Worm (Caenorhabditis elegans) whole organism, mixed stage, embryonic: Measurements from ENCODE around the gene F36H12.4.
"Not testable (repeated sequence)": the region's sequence is repeated elsewhere in the genome, so short reads cannot be mapped to it uniquely, and the experiment has no call there.

Experiments used
- M03D4.4 ChIP-seq: sonication (generic microtip); optimal IDR thresholded peaks from 2 replicates; lab custom pipeline; 2017; ENCODE audit warnings: mild to moderate bottlenecking, missing genetic modification characterization, missing compliant biosample characterization
- bed-3 ChIP-seq: fragments of 200-800 bp; sonication (Bioruptor generic); optimal IDR thresholded peaks from 3 replicates; lab custom pipeline; 2018; ENCODE audit warnings: mild to moderate bottlenecking, missing genetic modification characterization, moderate library complexity, missing compliant biosample characterization
- blmp-1 ChIP-seq: fragments of 150-350 bp; optimal IDR thresholded peaks from 2 replicates; lab custom pipeline; 2014; ENCODE audit warnings: missing biosample characterization, missing genetic modification characterization
- ceh-43 ChIP-seq: fragments of 200-800 bp; sonication (Bioruptor generic); optimal IDR thresholded peaks from 2 replicates; lab custom pipeline; 2018; ENCODE audit warnings: mild to moderate bottlenecking, missing genetic modification characterization, moderate library complexity, missing compliant biosample characterization
- ceh-83 ChIP-seq: fragments of 200-800 bp; sonication (Bioruptor generic); optimal IDR thresholded peaks from 2 replicates; lab custom pipeline; 2018; ENCODE audit warnings: mild to moderate bottlenecking, missing genetic modification characterization, missing compliant biosample characterization
- ces-1 ChIP-seq: fragments of 150-350 bp; optimal IDR thresholded peaks from 2 replicates; lab custom pipeline; 2014; ENCODE audit warnings: missing biosample characterization, missing genetic modification reagents, missing genetic modification characterization
- cnd-1 ChIP-seq: fragments of 200-800 bp; sonication (Bioruptor generic); optimal IDR thresholded peaks from 2 replicates; lab custom pipeline; 2018; ENCODE audit warnings: mild to moderate bottlenecking, missing genetic modification characterization, missing compliant biosample characterization
- elt-1 ChIP-seq: sonication (generic microtip); optimal IDR thresholded peaks from 2 replicates; lab custom pipeline; 2017; ENCODE audit warnings: missing genetic modification characterization, mild to moderate bottlenecking, missing compliant biosample characterization, antibody characterized with exemption, moderate library complexity, borderline replicate concordance; ENCODE audit not compliant: insufficient read depth
- elt-3 ChIP-seq: fragments of 150-350 bp; optimal IDR thresholded peaks from 2 replicates; lab custom pipeline; 2014; ENCODE audit warnings: missing biosample characterization, missing genetic modification characterization
- flh-1 ChIP-seq: fragments of 200-800 bp; sonication (Bioruptor generic); optimal IDR thresholded peaks from 2 replicates; lab custom pipeline; 2018; ENCODE audit warnings: mild to moderate bottlenecking, missing genetic modification characterization, moderate library complexity, missing compliant biosample characterization
- ham-2 ChIP-seq: fragments of 200-800 bp; sonication (Bioruptor generic); optimal IDR thresholded peaks from 2 replicates; lab custom pipeline; 2018; ENCODE audit warnings: mild to moderate bottlenecking, missing genetic modification characterization, missing compliant biosample characterization
- lin-13 ChIP-seq: fragments of 150-350 bp; optimal IDR thresholded peaks from 2 replicates; lab custom pipeline; 2014; ENCODE audit warnings: missing biosample characterization, missing genetic modification characterization
- lin-32 ChIP-seq: fragments of 200-800 bp; sonication (Bioruptor generic); optimal IDR thresholded peaks from 2 replicates; lab custom pipeline; 2018; ENCODE audit warnings: mild to moderate bottlenecking, missing genetic modification characterization, missing compliant biosample characterization
- mab-5 ChIP-seq: fragments of 150-350 bp; optimal IDR thresholded peaks from 2 replicates; lab custom pipeline; 2014; ENCODE audit warnings: missing biosample characterization, missing genetic modification characterization
- mep-1 ChIP-seq: fragments of 150-350 bp; optimal IDR thresholded peaks from 2 replicates; lab custom pipeline; 2017; ENCODE audit warnings: missing biosample characterization, missing genetic modification reagents, missing genetic modification characterization, inconsistent platforms
- mls-2 ChIP-seq: sonication (generic microtip); optimal IDR thresholded peaks from 2 replicates; lab custom pipeline; 2016; ENCODE audit warnings: mild to moderate bottlenecking, missing genetic modification characterization, moderate library complexity, missing compliant biosample characterization
- nhr-2 ChIP-seq: fragments of 150-350 bp; optimal IDR thresholded peaks from 2 replicates; lab custom pipeline; 2014; ENCODE audit warnings: missing biosample characterization, missing genetic modification characterization
- nhr-237 ChIP-seq: fragments of 150-350 bp; optimal IDR thresholded peaks from 2 replicates; lab custom pipeline; 2014; ENCODE audit warnings: missing biosample characterization, missing genetic modification characterization
- nhr-28 ChIP-seq: fragments of 150-350 bp; optimal IDR thresholded peaks from 2 replicates; lab custom pipeline; 2014; ENCODE audit warnings: missing biosample characterization, missing genetic modification characterization
- nhr-76 ChIP-seq: sonication (generic microtip); optimal IDR thresholded peaks from 2 replicates; lab custom pipeline; 2017; ENCODE audit warnings: missing biosample characterization, missing genetic modification characterization
- pha-4 ChIP-seq: fragments of 150-350 bp; optimal IDR thresholded peaks from 2 replicates; lab custom pipeline; 2018; ENCODE audit warnings: missing biosample characterization, missing genetic modification reagents, missing genetic modification characterization
- snpc-4 ChIP-seq: fragments of 150-350 bp; optimal IDR thresholded peaks from 2 replicates; lab custom pipeline; 2014; ENCODE audit warnings: missing biosample characterization, missing genetic modification characterization
- sptf-1 ChIP-seq: sonication (generic microtip); optimal IDR thresholded peaks from 2 replicates; lab custom pipeline; 2017; ENCODE audit warnings: mild to moderate bottlenecking, missing genetic modification characterization, moderate library complexity, missing compliant biosample characterization
- tbx-8 ChIP-seq: fragments of 200-800 bp; sonication (Bioruptor generic); optimal IDR thresholded peaks from 2 replicates; lab custom pipeline; 2018; ENCODE audit warnings: mild to moderate bottlenecking, missing genetic modification characterization, moderate library complexity, missing compliant biosample characterization
- unc-120 ChIP-seq: sonication (generic microtip); optimal IDR thresholded peaks from 2 replicates; lab custom pipeline; 2017; ENCODE audit warnings: missing genetic modification characterization, missing compliant biosample characterization; ENCODE audit not compliant: poor library complexity, severe bottlenecking
- unc-39 ChIP-seq: fragments of 150-350 bp; optimal IDR thresholded peaks from 2 replicates; lab custom pipeline; 2014; ENCODE audit warnings: missing biosample characterization, missing genetic modification characterization
- unc-62 ChIP-seq: fragments of 150-350 bp; optimal IDR thresholded peaks from 2 replicates; lab custom pipeline; 2014; ENCODE audit warnings: missing biosample characterization, missing genetic modification reagents, missing genetic modification characterization
- ztf-11 ChIP-seq: fragments of 150-350 bp; optimal IDR thresholded peaks from 2 replicates; lab custom pipeline; 2014; ENCODE audit warnings: missing biosample characterization, missing genetic modification characterization

F36H12.4 gene

ce11 chrIV:5288932-5289331 lies 20.0 kb downstream of the F36H12.4 start:
- no peak for TF ChIP-seq elt-1
- no peak for TF ChIP-seq unc-39 (tag; lab: Kevin White, UChicago)
- TF ChIP-seq ces-1, result no peak
- TF ChIP-seq blmp-1 (tag; lab: Kevin White, UChicago), result no peak
- TF ChIP-seq ztf-11 (tag; lab: Kevin White, UChicago), result no peak

DNA sequence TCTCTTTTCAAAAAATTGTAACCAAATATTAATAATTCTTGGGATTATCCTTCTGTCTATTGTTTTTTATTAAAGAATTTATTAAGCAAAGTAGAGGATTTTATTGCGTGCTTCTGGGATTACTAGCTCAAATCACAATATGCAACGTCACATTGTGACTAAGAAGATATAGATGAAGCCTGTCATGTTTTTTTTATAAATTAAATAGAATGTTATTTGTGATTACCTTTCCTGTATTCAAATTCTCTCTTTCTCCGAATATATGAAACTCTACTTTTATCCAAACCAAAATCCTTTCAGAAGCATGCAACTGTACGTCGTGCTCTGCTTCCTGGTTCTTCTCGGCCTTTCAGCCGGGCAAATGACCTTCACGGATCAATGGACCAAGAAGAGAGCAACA lies 21.6 kb downstream of the F36H12.4 start, which contains the start of gene nlp-47:
Gene nlp-47 (plus strand): TSS at position 301 of the 400 bp plus-strand sequence.
- TF ChIP-seq ceh-43 (GFP tag; lab: Kevin White, UChicago), result no peak
- TF ChIP-seq elt-3 (tag; lab: Kevin White, UChicago), result no peak
- TF ChIP-seq flh-1 (GFP tag; lab: Kevin White, UChicago), result no peak
- TF ChIP-seq ceh-83 (GFP tag; lab: Kevin White, UChicago), result no peak
- TF ChIP-seq nhr-28 (tag; lab: Kevin White, UChicago), result no peak
- TF ChIP-seq ztf-11 (tag; lab: Kevin White, UChicago), result no peak
- TF ChIP-seq nhr-2, result no peak
- TF ChIP-seq pha-4 (tag; lab: Kevin White, UChicago), result no peak
- no peak for TF ChIP-seq lin-32 (GFP tag; lab: Kevin White, UChicago)
- TF ChIP-seq unc-39 (tag; lab: Kevin White, UChicago), result no peak
- TF ChIP-seq cnd-1 (tag; lab: Kevin White, UChicago), result no peak
- no peak for TF ChIP-seq ham-2 (GFP tag; lab: Kevin White, UChicago)
- TF ChIP-seq snpc-4 (tag; lab: Kevin White, UChicago), result no peak
- no peak for TF ChIP-seq M03D4.4 (tag; lab: Kevin White, UChicago)
- no peak for TF ChIP-seq blmp-1 (tag; lab: Kevin White, UChicago)
- no peak for TF ChIP-seq nhr-76 (tag; lab: Kevin White, UChicago)
- no peak for TF ChIP-seq mls-2 (tag; lab: Kevin White, UChicago)
- no peak for TF ChIP-seq lin-13
- TF ChIP-seq tbx-8 (GFP tag; lab: Kevin White, UChicago), result no peak

DNA sequence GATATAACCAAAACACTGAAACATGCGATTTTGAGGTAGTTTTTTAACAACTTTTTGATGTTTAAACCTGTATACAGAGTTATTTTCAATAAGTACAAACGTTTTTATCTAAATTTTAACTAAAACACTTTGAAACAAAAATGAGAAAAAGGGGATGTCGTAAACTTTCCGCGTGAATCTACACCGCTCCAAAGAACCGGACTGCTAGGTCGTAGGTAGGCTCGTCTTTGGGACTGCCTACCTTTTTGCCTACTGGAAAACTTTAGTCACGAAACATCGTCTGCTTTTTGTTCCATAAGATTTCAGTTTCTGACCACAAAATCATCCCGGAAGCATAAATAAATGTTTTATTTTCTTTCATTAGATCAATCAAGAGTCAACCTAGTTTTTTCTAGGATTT lies 22.3 kb downstream of the F36H12.4 start:
- no peak for TF ChIP-seq mab-5 (tag; lab: Kevin White, UChicago)
- TF ChIP-seq sptf-1 (tag; lab: Kevin White, UChicago), result no peak
- no peak for TF ChIP-seq cnd-1 (tag; lab: Kevin White, UChicago)

ce11 chrIV:5294467-5294866 lies 25.6 kb downstream of the F36H12.4 start:
- TF ChIP-seq ztf-11 (tag; lab: Kevin White, UChicago), result no peak
- no peak for TF ChIP-seq lin-13
- no peak for TF ChIP-seq elt-3 (tag; lab: Kevin White, UChicago)
- no peak for TF ChIP-seq mep-1
- no peak for TF ChIP-seq ham-2 (GFP tag; lab: Kevin White, UChicago)
- TF ChIP-seq ceh-43 (GFP tag; lab: Kevin White, UChicago), result no peak
- no peak for TF ChIP-seq lin-32 (GFP tag; lab: Kevin White, UChicago)
- no peak for TF ChIP-seq mls-2 (tag; lab: Kevin White, UChicago)
- TF ChIP-seq nhr-28 (tag; lab: Kevin White, UChicago), result no peak
- TF ChIP-seq flh-1 (GFP tag; lab: Kevin White, UChicago), result no peak
- TF ChIP-seq unc-120 (tag; lab: Kevin White, UChicago), result no peak
- TF ChIP-seq M03D4.4 (tag; lab: Kevin White, UChicago), result no peak
- TF ChIP-seq mab-5 (tag; lab: Kevin White, UChicago), result no peak
- TF ChIP-seq nhr-76 (tag; lab: Kevin White, UChicago), result no peak
- TF ChIP-seq nhr-237 (tag; lab: Kevin White, UChicago), result no peak
- no peak for TF ChIP-seq unc-62 (GFP tag; lab: Kevin White, UChicago)

DNA sequence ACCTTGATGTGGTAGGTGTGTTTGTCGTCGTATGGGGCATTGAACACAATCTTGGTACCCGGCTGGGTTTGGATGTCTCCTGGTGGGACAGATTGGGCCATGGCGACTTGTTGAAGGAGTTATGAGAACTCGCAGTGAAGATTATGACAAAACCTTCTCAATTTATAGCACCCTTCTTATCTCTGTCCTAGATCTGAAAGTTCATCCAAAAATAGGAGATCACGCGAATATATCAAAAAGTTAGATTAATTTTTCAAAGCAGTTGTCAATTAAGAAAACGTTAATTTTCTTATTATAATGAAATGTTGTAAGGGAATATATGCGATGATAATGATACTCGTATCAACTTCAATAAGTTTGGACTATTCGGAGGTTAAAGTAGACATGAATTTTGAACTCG lies 26.3 kb downstream of the F36H12.4 start, which contains the start of gene msp-51:
Gene msp-51 (minus strand): TSS at position 101 of the 400 bp plus-strand sequence.
- TF ChIP-seq mls-2 (tag; lab: Kevin White, UChicago); mep-1; bed-3 (GFP tag; lab: Kevin White, UChicago): not testable (repeated sequence)
